Fruit fly (Drosophila melanogaster): Measurements from ENCODE around the gene CG31800.

DNA sequence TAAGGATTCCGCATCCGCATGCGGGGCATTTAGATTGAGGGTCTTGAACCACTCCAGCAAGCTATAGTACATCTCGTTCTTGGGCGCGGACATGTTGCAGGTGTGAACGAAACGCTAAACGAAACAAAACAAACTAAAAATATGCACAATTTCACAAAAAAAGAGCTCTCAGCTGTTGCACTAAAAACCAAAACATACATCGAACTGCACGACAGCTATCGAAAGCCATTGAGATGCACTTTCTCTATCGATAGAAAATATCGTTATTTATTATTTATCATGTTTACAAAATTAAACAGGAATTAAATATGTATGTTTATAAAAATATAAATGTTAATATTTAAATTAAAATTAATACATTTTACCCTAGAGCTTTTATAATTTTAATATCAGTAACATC lies 1.1 kb downstream of the CG31800 start, which contains the start of gene hook:
- TF ChIP-seq D1 (tag; optimal IDR thresholded peaks at IDR 0.05) = no peak
- no peak for TF ChIP-seq CG12605 (GFP tag; IDR thresholded peaks at IDR 0.05)
- no peak for TF ChIP-seq Ets98B (GFP tag; IDR thresholded peaks at IDR 0.05)
- TF ChIP-seq CG34367 (tag; optimal IDR thresholded peaks at IDR 0.05) = no peak
- no peak for TF ChIP-seq gl (tag; optimal IDR thresholded peaks at IDR 0.05)
- no peak for TF ChIP-seq Snoo (tag; optimal IDR thresholded peaks at IDR 0.05)
- no peak for TF ChIP-seq Pif1A (GFP tag; optimal IDR thresholded peaks at IDR 0.05)
- TF ChIP-seq CG17806 (tag; optimal IDR thresholded peaks at IDR 0.05) = no peak
- no peak for TF ChIP-seq rn (GFP tag; IDR thresholded peaks at IDR 0.05)
- TF ChIP-seq CG15710 (tag; optimal IDR thresholded peaks at IDR 0.05) = no peak

All from whole organism, pupa.